Worm (Caenorhabditis elegans): ENCODE results near the gene R02E12.12.

The R02E12.12 gene

DNA sequence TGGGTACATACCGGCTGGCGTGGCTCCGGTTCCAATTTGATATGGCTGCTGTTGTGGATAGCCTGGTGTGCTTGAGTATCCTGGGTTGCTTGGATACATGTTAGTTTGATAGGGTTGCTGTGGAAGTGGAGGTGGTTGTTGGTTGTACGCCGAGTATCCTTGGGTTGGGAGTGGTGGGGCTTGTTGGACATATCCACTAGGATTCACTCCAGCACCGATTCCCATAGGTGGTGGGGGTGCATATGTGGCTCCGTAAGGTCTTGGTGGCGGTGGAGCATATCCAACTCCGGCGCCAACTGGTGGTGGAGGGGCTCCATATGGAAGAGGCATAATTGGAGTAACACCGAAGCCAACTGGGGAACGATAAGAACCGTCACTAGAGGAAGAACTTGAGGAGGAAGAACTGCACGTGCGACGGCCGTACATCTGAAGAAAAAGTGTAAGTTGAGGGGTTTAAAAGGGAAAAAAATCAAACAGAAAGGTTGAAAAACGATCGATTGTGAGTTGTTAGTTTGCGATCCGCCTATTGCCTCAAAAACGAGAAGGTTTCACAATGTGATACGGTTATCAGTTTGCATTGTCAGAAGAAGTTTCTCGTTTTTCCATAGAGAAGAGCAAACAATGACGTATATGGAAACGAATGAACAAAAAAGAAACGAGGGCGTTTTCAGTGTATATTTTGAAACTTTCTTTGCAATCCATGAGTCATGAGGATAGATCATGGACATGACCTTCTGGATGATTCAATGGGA, 34.9 kb upstream of the R02E12.12 start, which contains the start of gene C16B8.3:
Gene C16B8.3 (minus strand): TSS at position 426 of the 752 bp plus-strand sequence.
- peak; percentile 28 for TF ChIP-seq elt-2 (tag; optimal IDR thresholded peaks at IDR 0.05)
- TF ChIP-seq hlh-30 (tag; optimal IDR thresholded peaks at IDR 0.05; ENCODE audit: insufficient read depth), result no peak

- TF ChIP-seq ref-2 (tag; optimal IDR thresholded peaks at IDR 0.05), result no peak
- TF ChIP-seq fkh-10 (GFP tag; optimal IDR thresholded peaks at IDR 0.05), result no peak
- no peak for TF ChIP-seq ceh-14 (tag; optimal IDR thresholded peaks at IDR 0.05)
- no peak for TF ChIP-seq ztf-16 (tag; optimal IDR thresholded peaks at IDR 0.05)
- no peak for TF ChIP-seq elt-2 (tag; optimal IDR thresholded peaks at IDR 0.05)
- no peak for TF ChIP-seq pha-4 (tag; optimal IDR thresholded peaks at IDR 0.05)
- TF ChIP-seq unc-42 (tag; optimal IDR thresholded peaks at IDR 0.05), result no peak
- peak; percentile 54 for TF ChIP-seq Y22D7AL.16 (tag; optimal IDR thresholded peaks at IDR 0.05)
- peak; percentile 17 for TF ChIP-seq T23F11.4 (GFP tag; optimal IDR thresholded peaks at IDR 0.05)
- no peak for TF ChIP-seq pqm-1 (tag; optimal IDR thresholded peaks at IDR 0.05)
- TF ChIP-seq gmeb-2 (tag; optimal IDR thresholded peaks at IDR 0.05), result peak; percentile 47
- TF ChIP-seq sox-4 (tag; optimal IDR thresholded peaks at IDR 0.05), result peak; percentile 38
- TF ChIP-seq ceh-48 (tag; optimal IDR thresholded peaks at IDR 0.05), result peak; percentile 15
- 0 out of 2 replicates have a peak, but pooled peaks have one; percentile 24 for TF ChIP-seq unc-3 (GFP tag; conservative IDR thresholded peaks at IDR 0.05)
- TF ChIP-seq unc-3 (tag; optimal IDR thresholded peaks at IDR 0.05), result no peak
- TF ChIP-seq npax-4 (tag; optimal IDR thresholded peaks at IDR 0.05), result no peak
- peak; percentile 21 for TF ChIP-seq hlh-15 (tag; optimal IDR thresholded peaks at IDR 0.05)
- no peak for TF ChIP-seq unc-86 (tag; optimal IDR thresholded peaks at IDR 0.05)
- no peak for TF ChIP-seq C08G9.2 (tag; optimal IDR thresholded peaks at IDR 0.05)
- no peak for TF ChIP-seq ceh-31 (tag; optimal IDR thresholded peaks at IDR 0.05)
- TF ChIP-seq hlh-8 (tag; optimal IDR thresholded peaks at IDR 0.05), result no peak
- no peak for TF ChIP-seq ceh-30 (tag; optimal IDR thresholded peaks at IDR 0.05)
- peak; percentile 19 for TF ChIP-seq hlh-13 (GFP tag; optimal IDR thresholded peaks at IDR 0.05)
- no peak for TF ChIP-seq hlh-6 (tag; optimal IDR thresholded peaks at IDR 0.05)
- peak; percentile 66 for TF ChIP-seq ceh-6 (GFP tag; optimal IDR thresholded peaks at IDR 0.05)
- no peak for TF ChIP-seq ets-4 (tag; optimal IDR thresholded peaks at IDR 0.05)
- peak; percentile 50 for TF ChIP-seq ceh-19 (GFP tag; optimal IDR thresholded peaks at IDR 0.05)
- no peak for TF ChIP-seq ceh-34 (tag; optimal IDR thresholded peaks at IDR 0.05)
- TF ChIP-seq nfya-1 (tag; optimal IDR thresholded peaks at IDR 0.05), result peak; percentile 16
- TF ChIP-seq ahr-1 (tag; optimal IDR thresholded peaks at IDR 0.05), result peak; percentile 4
- TF ChIP-seq ceh-24 (tag; optimal IDR thresholded peaks at IDR 0.05), result no peak
- TF ChIP-seq lin-11 (tag; optimal IDR thresholded peaks at IDR 0.05), result no peak
- TF ChIP-seq hlh-30 (tag; optimal IDR thresholded peaks at IDR 0.05; ENCODE audit: insufficient read depth), result peak; percentile 47
- no peak for TF ChIP-seq unc-55 (GFP tag; optimal IDR thresholded peaks at IDR 0.05)
- TF ChIP-seq nhr-232 (tag; optimal IDR thresholded peaks at IDR 0.05), result no peak
- no peak for TF ChIP-seq che-1 (tag; optimal IDR thresholded peaks at IDR 0.05)
- TF ChIP-seq pha-2 (tag; optimal IDR thresholded peaks at IDR 0.05), result no peak
- no peak for TF ChIP-seq pax-1 (tag; optimal IDR thresholded peaks at IDR 0.05)
- TF ChIP-seq ceh-45 (GFP tag; IDR thresholded peaks at IDR 0.05), result peak; percentile 67; the same call in 1 of the 2 replicates
- TF ChIP-seq elt-4 (tag; optimal IDR thresholded peaks at IDR 0.05), result no peak
- no peak for TF ChIP-seq ceh-18 (tag; optimal IDR thresholded peaks at IDR 0.05)
- TF ChIP-seq ceh-22 (tag; optimal IDR thresholded peaks at IDR 0.05), result no peak
- TF ChIP-seq pag-3 (tag; optimal IDR thresholded peaks at IDR 0.05; ENCODE audit: borderline replicate concordance), result no peak
- TF ChIP-seq eyg-1 (tag; optimal IDR thresholded peaks at IDR 0.05), result no peak
- TF ChIP-seq sdc-2 (tag; optimal IDR thresholded peaks at IDR 0.05), result no peak
- TF ChIP-seq madf-2 (tag; optimal IDR thresholded peaks at IDR 0.05), result peak; percentile 49
- peak; percentile 6 for TF ChIP-seq dve-1 (tag; optimal IDR thresholded peaks at IDR 0.05)
Measured at ce11 chrX:3969353-3969752, 34.0 kb upstream of the R02E12.12 start.

All from whole organism, late embryonic.